Worm (Caenorhabditis elegans): ENCODE results near the gene lit-1.

The lit-1 gene

DNA sequence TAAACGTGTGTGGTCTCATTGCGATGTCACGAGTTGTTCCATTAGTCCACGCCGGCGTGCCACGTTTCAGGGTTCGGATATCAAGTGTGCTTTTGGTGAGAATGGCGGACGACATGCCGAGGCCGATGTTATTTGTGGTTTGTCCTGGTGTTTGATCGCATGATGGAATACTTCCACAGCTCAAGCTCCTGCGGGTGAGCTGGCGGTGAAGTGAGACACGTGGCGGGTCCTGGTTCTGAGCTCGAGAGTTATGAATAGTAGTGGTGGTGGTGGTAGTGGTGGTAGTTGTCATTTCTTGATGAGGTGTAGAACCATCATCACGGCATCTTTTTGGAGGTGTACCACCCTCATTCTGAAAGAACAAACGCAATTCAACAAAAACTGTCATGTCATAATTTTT lies 68.2 kb downstream of the lit-1 start:
- no peak for TF ChIP-seq egl-18 (GFP tag; IDR thresholded peaks at IDR 0.05)
- no peak for TF ChIP-seq K12H6.12 (tag; optimal IDR thresholded peaks at IDR 0.05)
- no peak for TF ChIP-seq lsy-27 (tag; optimal IDR thresholded peaks at IDR 0.05; ENCODE audit: borderline replicate concordance, insufficient read depth)
- no peak for TF ChIP-seq ceh-91 (GFP tag; IDR thresholded peaks at IDR 0.05)
- TF ChIP-seq F49E8.2 (tag; optimal IDR thresholded peaks at IDR 0.05; ENCODE audit: insufficient read depth): no peak
- TF ChIP-seq attf-5 (GFP tag; optimal IDR thresholded peaks at IDR 0.05): no peak
- no peak for TF ChIP-seq F37B4.10 (GFP tag; IDR thresholded peaks at IDR 0.05)
- TF ChIP-seq Y53F4B.3 (GFP tag; IDR thresholded peaks at IDR 0.05): no peak
- TF ChIP-seq ztf-22 (GFP tag; optimal IDR thresholded peaks at IDR 0.05): no peak
- TF ChIP-seq Y95B8A.8 (GFP tag; IDR thresholded peaks at IDR 0.05): no peak
- no peak for TF ChIP-seq atf-7 (tag; optimal IDR thresholded peaks at IDR 0.05)
- TF ChIP-seq nhr-90 (tag; optimal IDR thresholded peaks at IDR 0.05): no peak
- no peak for TF ChIP-seq madf-10 (tag; optimal IDR thresholded peaks at IDR 0.05)
- no peak for TF ChIP-seq mel-28 (tag; optimal IDR thresholded peaks at IDR 0.05; ENCODE audit: borderline replicate concordance)
- no peak for TF ChIP-seq unc-62 (GFP tag; optimal IDR thresholded peaks at IDR 0.05)
- TF ChIP-seq nfya-2 (GFP tag; IDR thresholded peaks at IDR 0.05): no peak

DNA sequence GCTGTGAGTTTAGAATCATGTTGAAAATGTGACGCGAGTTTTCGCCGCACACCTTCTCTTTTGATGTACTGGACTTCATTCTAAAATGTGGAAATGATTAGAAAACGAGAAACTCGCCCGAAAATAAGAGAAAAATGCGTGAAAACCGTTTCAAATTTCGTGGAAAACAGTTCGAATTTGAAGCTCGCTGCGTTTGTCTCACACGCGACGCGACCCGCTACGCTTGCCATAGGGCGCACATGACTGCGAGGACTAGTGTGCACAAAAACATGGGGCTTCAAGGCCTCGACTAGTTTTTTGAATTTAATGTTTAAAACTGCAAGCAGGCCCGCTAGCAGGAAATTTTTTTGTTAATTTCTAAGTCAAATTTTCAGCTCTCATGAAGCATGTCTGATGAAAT lies 69.4 kb downstream of the lit-1 start, which contains the start of the genes cyk-4 and pdr-1:
Gene cyk-4, minus strand, starts transcription at position 80 of the 400 bp plus-strand sequence.
Gene pdr-1, plus strand, starts transcription at position 369 of the 400 bp plus-strand sequence.
- no peak for TF ChIP-seq snpc-4 (GFP tag; optimal IDR thresholded peaks at IDR 0.05)
- TF ChIP-seq snpc-4 (tag; optimal IDR thresholded peaks at IDR 0.05): peak in 1 of 4 experiments; percentile 40
- no peak for TF ChIP-seq gei-17 (GFP tag; optimal IDR thresholded peaks at IDR 0.05)
- TF ChIP-seq ZK185.1 (tag; optimal IDR thresholded peaks at IDR 0.05; ENCODE audit: poor library complexity, severe bottlenecking): no peak
- no peak for TF ChIP-seq mxl-1 (tag; optimal IDR thresholded peaks at IDR 0.05)
- TF ChIP-seq hlh-12 (tag; optimal IDR thresholded peaks at IDR 0.05): no peak
- peak; percentile 14 for TF ChIP-seq snpc-3.4 (tag; optimal IDR thresholded peaks at IDR 0.05)
- no peak for TF ChIP-seq ceh-40 (GFP tag; IDR thresholded peaks at IDR 0.05)
- TF ChIP-seq let-607 (tag; optimal IDR thresholded peaks at IDR 0.05): no peak
- TF ChIP-seq unc-62 (GFP tag; optimal IDR thresholded peaks at IDR 0.05): no peak
- no peak for TF ChIP-seq C06A6.2 (GFP tag; conservative IDR thresholded peaks at IDR 0.05)
- peak; percentile 83 for TF ChIP-seq mcd-1 (GFP tag; IDR thresholded peaks at IDR 0.05)
- no peak for TF ChIP-seq bed-2 (GFP tag; IDR thresholded peaks at IDR 0.05)
- no peak for TF ChIP-seq dpff-1 (tag; optimal IDR thresholded peaks at IDR 0.05)
- TF ChIP-seq F52B5.7 (tag; optimal IDR thresholded peaks at IDR 0.05): no peak
- TF ChIP-seq aptf-3 (GFP tag; IDR thresholded peaks at IDR 0.05): no peak
- TF ChIP-seq ekl-4 (GFP tag; IDR thresholded peaks at IDR 0.05): no peak
- TF ChIP-seq pbrm-1 (GFP tag; IDR thresholded peaks at IDR 0.05): no peak
- TF ChIP-seq lin-54 (GFP tag; optimal IDR thresholded peaks at IDR 0.05): peak; percentile 58
- no peak for TF ChIP-seq tbp1 (GFP tag; optimal IDR thresholded peaks at IDR 0.05)
- TF ChIP-seq lsl-1 (GFP tag; optimal IDR thresholded peaks at IDR 0.05): peak; percentile 6
- no peak for TF ChIP-seq madf-10 (tag; optimal IDR thresholded peaks at IDR 0.05)
- TF ChIP-seq efl-1 (GFP tag; optimal IDR thresholded peaks at IDR 0.05): peak; percentile 36
- TF ChIP-seq dox-1 (GFP tag; IDR thresholded peaks at IDR 0.05): no peak
- TF ChIP-seq tbx-9 (tag; optimal IDR thresholded peaks at IDR 0.05; ENCODE audit: borderline replicate concordance): no peak
- TF ChIP-seq madf-3 (GFP tag; IDR thresholded peaks at IDR 0.05): peak; percentile 98
- TF ChIP-seq F23B12.7 (tag; optimal IDR thresholded peaks at IDR 0.05; ENCODE audit: insufficient read depth): peak; percentile 27
- TF ChIP-seq D2030.7 (GFP tag; IDR thresholded peaks at IDR 0.05): peak; percentile 63
- no peak for TF ChIP-seq ets-4 (GFP tag; optimal IDR thresholded peaks at IDR 0.05)
- no peak for TF ChIP-seq mes-4 (tag; optimal IDR thresholded peaks at IDR 0.05)
- no peak for TF ChIP-seq sptf-2 (GFP tag; optimal IDR thresholded peaks at IDR 0.05)
- TF ChIP-seq hmg-20 (GFP tag; IDR thresholded peaks at IDR 0.05): no peak
- no peak for TF ChIP-seq him-1 (tag; optimal IDR thresholded peaks at IDR 0.05)
- peak; percentile 22; the same call in 1 of the 2 replicates for TF ChIP-seq hmg-1.2 (GFP tag; IDR thresholded peaks at IDR 0.05)
- TF ChIP-seq xnd-1 (tag; optimal IDR thresholded peaks at IDR 0.05): no peak
